Fruit fly (Drosophila melanogaster) whole organism, embryonic: ENCODE data around the gene capu.

Experiments
- CG10462 ChIP-seq: fragments of 200-800 bp; sonication (Bioruptor generic); optimal IDR thresholded peaks from 2 replicates; lab custom pipeline; 2016; ENCODE audit warnings: missing biosample characterization, missing genetic modification characterization
- insv ChIP-seq, 2 experiments: fragments of 200-800 bp; sonication (Bioruptor generic); optimal IDR thresholded peaks; 3 replicates each; lab custom pipeline; 2016 to 2018; ENCODE audit warnings: missing biosample characterization in 2 of 2, missing genetic modification characterization in 2 of 2

dm6 chr2L:3916857-3917256 is 14.2 kb upstream of the capu start:
- TF ChIP-seq insv (GFP tag; optimal IDR thresholded peaks at IDR 0.05; lab: Kevin White, UChicago) (no peak), CG10462 (no peak)
